Worm (Caenorhabditis elegans) whole organism, mixed stage, embryonic: Measurements from ENCODE around the gene C04F5.8.
A peak's percentile ranks its signal among the peaks of the same experiment; 100 is the strongest.

Experiments used
- M03D4.4 ChIP-seq: sonication (generic microtip); optimal IDR thresholded peaks from 2 replicates; lab custom pipeline; 2017; ENCODE audit warnings: mild to moderate bottlenecking, missing genetic modification characterization, missing compliant biosample characterization
- bed-3 ChIP-seq: fragments of 200-800 bp; sonication (Bioruptor generic); optimal IDR thresholded peaks from 3 replicates; lab custom pipeline; 2018; ENCODE audit warnings: mild to moderate bottlenecking, missing genetic modification characterization, moderate library complexity, missing compliant biosample characterization
- blmp-1 ChIP-seq: fragments of 150-350 bp; optimal IDR thresholded peaks from 2 replicates; lab custom pipeline; 2014; ENCODE audit warnings: missing biosample characterization, missing genetic modification characterization
- ceh-39 ChIP-seq: fragments of 150-350 bp; optimal IDR thresholded peaks from 2 replicates; lab custom pipeline; 2014; ENCODE audit warnings: missing biosample characterization, missing genetic modification characterization
- ceh-43 ChIP-seq: fragments of 200-800 bp; sonication (Bioruptor generic); optimal IDR thresholded peaks from 2 replicates; lab custom pipeline; 2018; ENCODE audit warnings: mild to moderate bottlenecking, missing genetic modification characterization, moderate library complexity, missing compliant biosample characterization
- ceh-83 ChIP-seq: fragments of 200-800 bp; sonication (Bioruptor generic); optimal IDR thresholded peaks from 2 replicates; lab custom pipeline; 2018; ENCODE audit warnings: mild to moderate bottlenecking, missing genetic modification characterization, missing compliant biosample characterization
- ces-1 ChIP-seq: fragments of 150-350 bp; optimal IDR thresholded peaks from 2 replicates; lab custom pipeline; 2014; ENCODE audit warnings: missing biosample characterization, missing genetic modification reagents, missing genetic modification characterization
- cnd-1 ChIP-seq: fragments of 200-800 bp; sonication (Bioruptor generic); optimal IDR thresholded peaks from 2 replicates; lab custom pipeline; 2018; ENCODE audit warnings: mild to moderate bottlenecking, missing genetic modification characterization, missing compliant biosample characterization
- drap-1 ChIP-seq: fragments of 200-800 bp; sonication (Bioruptor generic); optimal IDR thresholded peaks from 3 replicates; lab custom pipeline; 2018; ENCODE audit warnings: mild to moderate bottlenecking, missing genetic modification characterization, missing compliant biosample characterization
- elt-1 ChIP-seq: sonication (generic microtip); optimal IDR thresholded peaks from 2 replicates; lab custom pipeline; 2017; ENCODE audit warnings: missing genetic modification characterization, mild to moderate bottlenecking, missing compliant biosample characterization, antibody characterized with exemption, moderate library complexity, borderline replicate concordance; ENCODE audit not compliant: insufficient read depth
- elt-3 ChIP-seq: fragments of 150-350 bp; optimal IDR thresholded peaks from 2 replicates; lab custom pipeline; 2014; ENCODE audit warnings: missing biosample characterization, missing genetic modification characterization
- ham-2 ChIP-seq: fragments of 200-800 bp; sonication (Bioruptor generic); optimal IDR thresholded peaks from 2 replicates; lab custom pipeline; 2018; ENCODE audit warnings: mild to moderate bottlenecking, missing genetic modification characterization, missing compliant biosample characterization
- hlh-1 ChIP-seq: fragments of 150-350 bp; optimal IDR thresholded peaks from 2 replicates; lab custom pipeline; 2014; ENCODE audit warnings: missing biosample characterization, missing genetic modification reagents, missing genetic modification characterization
- lin-13 ChIP-seq: fragments of 150-350 bp; optimal IDR thresholded peaks from 2 replicates; lab custom pipeline; 2014; ENCODE audit warnings: missing biosample characterization, missing genetic modification characterization
- lin-32 ChIP-seq: fragments of 200-800 bp; sonication (Bioruptor generic); optimal IDR thresholded peaks from 2 replicates; lab custom pipeline; 2018; ENCODE audit warnings: mild to moderate bottlenecking, missing genetic modification characterization, missing compliant biosample characterization
- lsy-2 ChIP-seq: fragments of 150-350 bp; optimal IDR thresholded peaks from 2 replicates; lab custom pipeline; 2014; ENCODE audit warnings: missing biosample characterization, missing genetic modification characterization
- mab-5 ChIP-seq: fragments of 150-350 bp; optimal IDR thresholded peaks from 2 replicates; lab custom pipeline; 2014; ENCODE audit warnings: missing biosample characterization, missing genetic modification characterization
- mep-1 ChIP-seq: fragments of 150-350 bp; optimal IDR thresholded peaks from 2 replicates; lab custom pipeline; 2017; ENCODE audit warnings: missing biosample characterization, missing genetic modification reagents, missing genetic modification characterization, inconsistent platforms
- mls-2 ChIP-seq: sonication (generic microtip); optimal IDR thresholded peaks from 2 replicates; lab custom pipeline; 2016; ENCODE audit warnings: mild to moderate bottlenecking, missing genetic modification characterization, moderate library complexity, missing compliant biosample characterization
- nhr-12 ChIP-seq: fragments of 150-350 bp; optimal IDR thresholded peaks from 2 replicates; lab custom pipeline; 2014; ENCODE audit warnings: missing biosample characterization, missing genetic modification characterization
- nhr-2 ChIP-seq: fragments of 150-350 bp; optimal IDR thresholded peaks from 2 replicates; lab custom pipeline; 2014; ENCODE audit warnings: missing biosample characterization, missing genetic modification characterization
- nhr-237 ChIP-seq: fragments of 150-350 bp; optimal IDR thresholded peaks from 2 replicates; lab custom pipeline; 2014; ENCODE audit warnings: missing biosample characterization, missing genetic modification characterization
- nhr-76 ChIP-seq: sonication (generic microtip); optimal IDR thresholded peaks from 2 replicates; lab custom pipeline; 2017; ENCODE audit warnings: missing biosample characterization, missing genetic modification characterization
- pha-4 ChIP-seq: fragments of 150-350 bp; optimal IDR thresholded peaks from 2 replicates; lab custom pipeline; 2018; ENCODE audit warnings: missing biosample characterization, missing genetic modification reagents, missing genetic modification characterization
- sem-2 ChIP-seq: fragments of 200-800 bp; sonication (Bioruptor generic); optimal IDR thresholded peaks from 2 replicates; lab custom pipeline; 2018; ENCODE audit warnings: mild to moderate bottlenecking, missing genetic modification characterization, missing compliant biosample characterization
- snpc-4 ChIP-seq: fragments of 150-350 bp; optimal IDR thresholded peaks from 2 replicates; lab custom pipeline; 2014; ENCODE audit warnings: missing biosample characterization, missing genetic modification characterization
- tbx-8 ChIP-seq: fragments of 200-800 bp; sonication (Bioruptor generic); optimal IDR thresholded peaks from 2 replicates; lab custom pipeline; 2018; ENCODE audit warnings: mild to moderate bottlenecking, missing genetic modification characterization, moderate library complexity, missing compliant biosample characterization
- unc-120 ChIP-seq: sonication (generic microtip); optimal IDR thresholded peaks from 2 replicates; lab custom pipeline; 2017; ENCODE audit warnings: missing genetic modification characterization, missing compliant biosample characterization; ENCODE audit not compliant: poor library complexity, severe bottlenecking
- unc-39 ChIP-seq: fragments of 150-350 bp; optimal IDR thresholded peaks from 2 replicates; lab custom pipeline; 2014; ENCODE audit warnings: missing biosample characterization, missing genetic modification characterization
- unc-62 ChIP-seq: fragments of 150-350 bp; optimal IDR thresholded peaks from 2 replicates; lab custom pipeline; 2014; ENCODE audit warnings: missing biosample characterization, missing genetic modification reagents, missing genetic modification characterization
- zip-8 ChIP-seq: fragments of 150-350 bp; optimal IDR thresholded peaks from 2 replicates; lab custom pipeline; 2014; ENCODE audit warnings: missing biosample characterization, missing genetic modification characterization

The C04F5.8 gene

DNA sequence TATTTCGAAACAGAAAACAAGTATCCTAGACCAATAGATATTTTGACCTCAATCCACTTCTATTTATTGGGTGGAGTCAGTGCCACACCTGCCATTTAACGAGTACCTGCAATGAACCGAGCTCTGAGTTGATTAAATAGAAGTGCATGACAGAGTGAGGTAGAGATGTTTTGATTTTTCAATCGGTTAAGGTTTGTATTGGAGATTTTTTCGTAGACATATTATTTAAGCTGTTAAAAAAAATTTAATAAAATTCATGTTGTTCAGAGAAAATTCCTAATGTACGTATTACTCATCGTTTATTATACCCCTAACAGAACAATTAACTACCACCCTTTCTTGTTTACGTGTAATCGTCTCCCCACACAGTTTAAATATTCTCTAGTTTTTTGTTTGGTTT lies 42.0 kb upstream of the C04F5.8 start, which contains the start of gene srx-38:
TSS of gene srx-38 (minus strand) at position 101 of the 400 bp plus-strand sequence.
- no peak for TF ChIP-seq lin-13 (tag; lab: Kevin White, UChicago)
- no peak for TF ChIP-seq mep-1
- TF ChIP-seq blmp-1 (tag; lab: Kevin White, UChicago) = no peak
- TF ChIP-seq lsy-2 (tag; lab: Kevin White, UChicago) = no peak

DNA sequence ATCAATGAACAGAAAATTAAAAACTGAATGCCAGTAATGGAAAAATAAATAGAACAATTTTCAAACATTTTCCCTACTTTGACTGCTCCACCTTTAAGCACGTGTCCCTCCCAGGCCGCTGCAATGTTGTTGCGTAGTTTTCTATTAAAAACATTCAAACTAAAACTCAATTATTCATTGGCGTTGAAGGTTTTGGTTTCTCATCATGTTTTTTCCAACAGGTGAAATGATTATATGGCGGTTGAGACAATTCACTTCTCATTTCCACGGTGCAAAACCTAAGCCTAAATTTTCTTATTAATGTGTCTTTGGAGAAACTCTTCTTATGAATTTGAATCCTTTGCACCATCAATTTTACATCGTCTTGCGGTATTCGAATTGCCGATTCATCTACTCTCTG lies 37.3 kb upstream of the C04F5.8 start, which contains the start of gene srh-130:
TSS of gene srh-130 (plus strand) at position 301 of the 400 bp plus-strand sequence.
- no peak for TF ChIP-seq unc-62 (GFP tag; lab: Kevin White, UChicago)
- no peak for TF ChIP-seq cnd-1 (tag; lab: Kevin White, UChicago)
- TF ChIP-seq M03D4.4 (tag; lab: Kevin White, UChicago) = no peak
- no peak for TF ChIP-seq nhr-237 (tag; lab: Kevin White, UChicago)
- TF ChIP-seq ceh-83 (GFP tag; lab: Kevin White, UChicago) = no peak
- TF ChIP-seq sem-2 = no peak
- no peak for TF ChIP-seq snpc-4 (tag; lab: Kevin White, UChicago)
- no peak for TF ChIP-seq nhr-12 (tag; lab: Kevin White, UChicago)
- TF ChIP-seq ham-2 (GFP tag; lab: Kevin White, UChicago) = no peak
- TF ChIP-seq blmp-1 (tag; lab: Kevin White, UChicago) = no peak
- no peak for TF ChIP-seq unc-120
- no peak for TF ChIP-seq bed-3
- no peak for TF ChIP-seq pha-4
- no peak for TF ChIP-seq ceh-43 (GFP tag; lab: Kevin White, UChicago)
- no peak for TF ChIP-seq unc-39
- no peak for TF ChIP-seq mab-5 (tag; lab: Kevin White, UChicago)
- TF ChIP-seq hlh-1 (tag; lab: Kevin White, UChicago) = no peak
- no peak for TF ChIP-seq elt-1 (tag; lab: Kevin White, UChicago)
- no peak for TF ChIP-seq ceh-39 (tag; lab: Kevin White, UChicago)
- no peak for TF ChIP-seq nhr-2
- TF ChIP-seq, all 35 proteins: peak for 0

DNA sequence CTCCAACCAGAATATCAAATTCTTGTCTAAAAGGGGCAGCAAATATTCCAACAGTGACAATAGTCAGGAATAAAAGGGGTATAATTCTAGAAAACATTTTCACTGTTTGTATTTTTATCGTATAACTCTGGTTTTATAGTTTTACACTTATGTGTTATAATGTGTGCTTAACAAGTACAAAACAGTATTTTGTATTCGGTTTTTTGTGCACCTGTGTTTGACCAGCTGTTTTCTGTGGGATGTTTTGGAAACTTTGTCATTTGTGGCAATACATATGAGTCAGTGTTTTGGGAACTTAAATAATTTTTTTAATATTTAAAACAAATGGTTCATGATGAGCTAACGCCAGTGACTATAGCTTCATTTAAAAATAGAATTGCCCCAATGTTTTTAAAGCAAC lies 32.8 kb upstream of the C04F5.8 start, which contains the start of gene F14F9.6:
TSS of gene F14F9.6 (minus strand) at position 101 of the 400 bp plus-strand sequence.
- TF ChIP-seq drap-1 (no peak), ceh-39 (tag; lab: Kevin White, UChicago) (no peak), sem-2 (no peak), elt-3 (no peak), zip-8 (tag; lab: Kevin White, UChicago) (no peak)

DNA sequence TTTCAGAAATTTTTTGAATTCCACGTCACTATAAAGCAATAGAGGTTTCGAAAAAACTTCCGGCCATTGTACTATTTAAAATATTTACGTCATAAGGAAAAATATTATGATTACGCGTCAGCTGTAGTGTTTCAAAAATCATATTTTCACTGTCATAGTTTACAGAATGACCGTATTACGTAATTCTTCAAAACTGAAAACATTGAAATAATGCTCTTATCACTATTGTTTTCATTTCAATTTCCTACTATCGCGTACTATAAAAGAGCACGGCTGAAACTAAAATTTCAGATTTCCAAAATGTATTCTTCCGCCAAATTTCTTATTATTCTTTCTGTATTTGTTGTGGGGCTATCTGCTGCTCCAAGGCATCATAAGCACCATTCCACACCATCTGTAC lies 31.0 kb upstream of the C04F5.8 start, which contains the start of gene F14F9.2:
TSS of gene F14F9.2 (plus strand) at position 301 of the 400 bp plus-strand sequence.
- no peak for TF ChIP-seq nhr-76
- TF ChIP-seq zip-8 (tag; lab: Kevin White, UChicago) = peak; percentile 73

DNA sequence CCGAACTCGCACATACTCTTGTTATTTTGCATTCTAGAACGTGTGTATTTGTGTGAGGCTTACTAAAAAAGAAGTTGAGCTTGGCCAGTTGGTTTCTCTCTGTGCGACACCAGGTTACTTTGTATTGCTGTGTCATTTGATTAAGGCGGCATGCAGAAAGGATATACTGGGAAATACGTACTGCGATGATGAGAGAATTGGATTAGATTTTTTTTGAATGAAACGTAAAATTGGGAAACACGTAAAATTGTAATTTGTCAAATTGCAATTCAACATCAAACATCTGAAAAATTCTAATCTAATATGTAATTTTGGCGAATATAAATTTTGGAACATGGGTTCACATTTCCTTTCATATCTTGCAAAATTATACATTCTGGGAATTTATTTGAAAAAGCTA lies 30.2 kb upstream of the C04F5.8 start, which contains the start of gene srh-129:
TSS of gene srh-129 (minus strand) at position 101 of the 400 bp plus-strand sequence.
- TF ChIP-seq cnd-1 (tag; lab: Kevin White, UChicago) (no peak), ceh-43 (GFP tag; lab: Kevin White, UChicago) (no peak), lin-13 (tag; lab: Kevin White, UChicago) (no peak), ces-1 (GFP tag; lab: Kevin White, UChicago) (no peak), lin-32 (GFP tag; lab: Kevin White, UChicago) (no peak), pha-4 (no peak), ham-2 (GFP tag; lab: Kevin White, UChicago) (no peak), nhr-2 (no peak), nhr-237 (tag; lab: Kevin White, UChicago) (no peak), mls-2 (no peak), blmp-1 (tag; lab: Kevin White, UChicago) (no peak), drap-1 (no peak), ceh-83 (GFP tag; lab: Kevin White, UChicago) (no peak), sem-2 (no peak), unc-39 (no peak)

DNA sequence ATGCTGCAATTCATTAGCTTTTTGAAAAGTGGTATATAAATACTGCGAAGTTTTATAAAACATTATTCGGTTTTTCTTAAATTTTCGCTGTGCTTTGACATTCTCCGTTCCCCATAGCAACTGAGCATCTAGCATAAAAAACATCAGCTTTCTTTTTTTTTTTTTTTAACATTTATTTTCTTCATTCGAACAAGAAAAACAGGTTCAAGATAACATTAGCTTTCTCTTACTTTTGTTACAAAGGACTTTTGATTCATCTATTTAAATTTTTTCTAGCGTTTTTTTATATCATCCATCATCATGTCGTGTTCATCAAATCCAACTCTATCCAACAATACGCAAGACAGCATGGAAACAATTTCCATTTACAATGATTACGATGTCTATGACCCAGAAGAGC lies 24.4 kb upstream of the C04F5.8 start, which contains the start of gene F14F9.3:
TSS of gene F14F9.3 (plus strand) at position 301 of the 400 bp plus-strand sequence.
- TF ChIP-seq zip-8 (tag; lab: Kevin White, UChicago) (no peak), nhr-76 (no peak), elt-3 (no peak), ces-1 (GFP tag; lab: Kevin White, UChicago) (no peak), tbx-8 (no peak)
- TF ChIP-seq, all 35 proteins: peak for 0
